Worm (Caenorhabditis elegans): Measurements from ENCODE around the gene K06B4.15.

ce11 chrV:15719570-15719969 is 49.3 kb downstream of the K06B4.15 start, which contains the start of gene Y6E2A.7:
- TF ChIP-seq nhr-77 (tag; optimal IDR thresholded peaks at IDR 0.05) (no peak), lsy-2 (tag; optimal IDR thresholded peaks at IDR 0.05) (no peak), ama-1 (optimal IDR thresholded peaks at IDR 0.05) (no peak), aly-2 (tag; optimal IDR thresholded peaks at IDR 0.05) (no peak), unc-62 (GFP tag; optimal IDR thresholded peaks at IDR 0.05) (no peak), ztf-4 (tag; optimal IDR thresholded peaks at IDR 0.05) (no peak), lin-39 (tag; optimal IDR thresholded peaks at IDR 0.05) (no peak), nhr-6 (tag; optimal IDR thresholded peaks at IDR 0.05) (no peak), unc-55 (GFP tag; optimal IDR thresholded peaks at IDR 0.05) (no peak), dmd-4 (tag; optimal IDR thresholded peaks at IDR 0.05) (no peak), blmp-1 (tag; optimal IDR thresholded peaks at IDR 0.05; ENCODE audit: insufficient read depth) (no peak), snpc-4 (tag; optimal IDR thresholded peaks at IDR 0.05) (no peak)

Data from whole organism, L2 larva.